Fruit fly (Drosophila melanogaster) whole organism, embryonic: ENCODE results near the gene CG7789.
A peak's percentile ranks its signal among the peaks of the same experiment; 100 is the strongest.

Experiments used
- Atf3 ChIP-seq: fragments of 200-800 bp; sonication (Bioruptor generic); optimal IDR thresholded peaks from 3 replicates; lab custom pipeline; 2016; ENCODE audit warnings: missing biosample characterization, missing genetic modification characterization
- Bdp1 ChIP-seq: fragments of 200-800 bp; sonication (Bioruptor generic); optimal IDR thresholded peaks from 3 replicates; lab custom pipeline; 2016; ENCODE audit warnings: missing biosample characterization, missing genetic modification characterization
- Blimp-1 ChIP-seq: fragments of 200-800 bp; sonication (Bioruptor generic); optimal IDR thresholded peaks from 3 replicates; lab custom pipeline; 2018; ENCODE audit warnings: missing biosample characterization, missing genetic modification characterization, mild to moderate bottlenecking, moderate library complexity, missing genetic modification reagents
- CG10462 ChIP-seq: fragments of 200-800 bp; sonication (Bioruptor generic); optimal IDR thresholded peaks from 2 replicates; lab custom pipeline; 2016; ENCODE audit warnings: missing biosample characterization, missing genetic modification characterization
- CG12769 ChIP-seq: fragments of 200-800 bp; sonication (Bioruptor generic); optimal IDR thresholded peaks from 2 replicates; lab custom pipeline; 2019; ENCODE audit warnings: missing biosample characterization, mild to moderate bottlenecking, missing genetic modification characterization, moderate library complexity
- CG13296 ChIP-seq: fragments of 200-800 bp; sonication (Bioruptor generic); optimal IDR thresholded peaks from 3 replicates; lab custom pipeline; 2018; ENCODE audit warnings: missing biosample characterization, mild to moderate bottlenecking, missing genetic modification characterization
- CG14014 ChIP-seq: fragments of 200-800 bp; sonication (Bioruptor generic); IDR thresholded peaks from 2 replicates; pipeline ENCODE4 v1.3.6; 2022; ENCODE audit warnings: missing biosample characterization, missing genetic modification characterization
- CG14965 ChIP-seq: fragments of 200-800 bp; sonication (Bioruptor generic); optimal IDR thresholded peaks from 2 replicates; lab custom pipeline; 2016; ENCODE audit warnings: missing biosample characterization, missing genetic modification characterization, borderline replicate concordance
- CG15269 ChIP-seq: fragments of 200-800 bp; sonication (Bioruptor generic); optimal IDR thresholded peaks from 2 replicates; lab custom pipeline; 2018; ENCODE audit warnings: missing biosample characterization, mild to moderate bottlenecking, missing genetic modification characterization, moderate library complexity
- CG15601 ChIP-seq: fragments of 200-800 bp; sonication (Bioruptor generic); optimal IDR thresholded peaks from 3 replicates; lab custom pipeline; 2019; ENCODE audit warnings: missing biosample characterization, mild to moderate bottlenecking, missing genetic modification characterization, moderate library complexity
- CG15696 ChIP-seq: fragments of 200-800 bp; sonication (Bioruptor generic); optimal IDR thresholded peaks from 2 replicates; lab custom pipeline; 2019; ENCODE audit warnings: missing biosample characterization, mild to moderate bottlenecking, missing genetic modification characterization, moderate library complexity
- CG17186 ChIP-seq: fragments of 200-800 bp; sonication (Bioruptor generic); optimal IDR thresholded peaks from 3 replicates; lab custom pipeline; 2017; ENCODE audit warnings: missing biosample characterization, missing genetic modification reagents, missing genetic modification characterization
- CG17802 ChIP-seq: fragments of 200-800 bp; sonication (Bioruptor generic); optimal IDR thresholded peaks from 2 replicates; lab custom pipeline; 2018; ENCODE audit warnings: missing biosample characterization, mild to moderate bottlenecking, missing genetic modification characterization, moderate library complexity
- CG18599 ChIP-seq: fragments of 200-800 bp; sonication (Bioruptor generic); optimal IDR thresholded peaks from 3 replicates; lab custom pipeline; 2017; ENCODE audit warnings: missing biosample characterization, missing genetic modification characterization, mild to moderate bottlenecking, moderate library complexity, missing genetic modification reagents
- CG2116 ChIP-seq: fragments of 200-800 bp; sonication (Bioruptor generic); optimal IDR thresholded peaks from 3 replicates; lab custom pipeline; 2018; ENCODE audit warnings: missing biosample characterization, mild to moderate bottlenecking, missing genetic modification characterization
- CG2678 ChIP-seq: fragments of 200-800 bp; sonication (Bioruptor generic); optimal IDR thresholded peaks from 3 replicates; lab custom pipeline; 2019; ENCODE audit warnings: missing biosample characterization, mild to moderate bottlenecking, missing genetic modification characterization, moderate library complexity
- CG30431 ChIP-seq: fragments of 200-800 bp; sonication (Bioruptor generic); optimal IDR thresholded peaks from 2 replicates; lab custom pipeline; 2017; ENCODE audit warnings: missing biosample characterization, missing genetic modification characterization
- CG3065 ChIP-seq: fragments of 200-800 bp; sonication (Bioruptor generic); optimal IDR thresholded peaks from 2 replicates; lab custom pipeline; 2016; ENCODE audit warnings: missing biosample characterization, missing genetic modification characterization
- CG3726 ChIP-seq: fragments of 200-800 bp; sonication (Bioruptor generic); IDR thresholded peaks from 3 replicates; pipeline ENCODE4, ENCODE4 v1.3.6; 2022; ENCODE audit warnings: missing biosample characterization, missing genetic modification characterization
- CG3995 ChIP-seq: fragments of 200-800 bp; sonication (Bioruptor generic); optimal IDR thresholded peaks from 3 replicates; lab custom pipeline; 2016; ENCODE audit warnings: missing biosample characterization, missing genetic modification characterization
- CG4282 ChIP-seq: fragments of 200-800 bp; sonication (Bioruptor generic); optimal IDR thresholded peaks from 2 replicates; lab custom pipeline; 2016; ENCODE audit warnings: missing biosample characterization, missing genetic modification characterization
- CG4360 ChIP-seq: fragments of 200-800 bp; sonication (Bioruptor generic); IDR thresholded peaks from 2 replicates; pipeline ENCODE4 v1.3.6; 2022; ENCODE audit warnings: missing biosample characterization, missing genetic modification characterization
- CG5245 ChIP-seq: fragments of 200-800 bp; sonication (Bioruptor generic); optimal IDR thresholded peaks from 3 replicates; lab custom pipeline; 2016; ENCODE audit warnings: missing biosample characterization, missing genetic modification characterization
- CG8089 ChIP-seq: fragments of 200-800 bp; sonication (Bioruptor generic); optimal IDR thresholded peaks from 3 replicates; lab custom pipeline; 2016; ENCODE audit warnings: missing biosample characterization, missing genetic modification characterization
- CTCF ChIP-seq: fragments of 200-800 bp; sonication (Bioruptor generic); optimal IDR thresholded peaks from 2 replicates; lab custom pipeline; 2017; ENCODE audit warnings: missing biosample characterization, mild to moderate bottlenecking, missing genetic modification characterization, moderate library complexity
- H2.0 ChIP-seq: fragments of 200-800 bp; sonication (Bioruptor generic); IDR thresholded peaks from 2 replicates; pipeline ENCODE4 v1.3.6; 2022; ENCODE audit warnings: missing biosample characterization, missing genetic modification characterization
- HLH3B ChIP-seq: fragments of 200-800 bp; sonication (Bioruptor generic); IDR thresholded peaks from 2 replicates; pipeline ENCODE4 v1.3.6; 2022; ENCODE audit warnings: missing biosample characterization, missing genetic modification characterization
- Kr ChIP-seq: fragments of 200-800 bp; sonication (Bioruptor generic); optimal IDR thresholded peaks from 2 replicates; lab custom pipeline; 2017; ENCODE audit warnings: missing biosample characterization, mild to moderate bottlenecking, missing genetic modification characterization
- Lhr ChIP-seq: fragments of 200-800 bp; sonication (Bioruptor generic); optimal IDR thresholded peaks from 3 replicates; lab custom pipeline; 2017; ENCODE audit warnings: mild to moderate bottlenecking, missing biosample characterization, missing genetic modification reagents, missing genetic modification characterization
- Lpt ChIP-seq: fragments of >200 bp; optimal IDR thresholded peaks from 2 replicates; lab custom pipeline; 2018; ENCODE audit warnings: missing biosample characterization, missing genetic modification characterization
- Myb ChIP-seq: fragments of 200-800 bp; sonication (Bioruptor generic); optimal IDR thresholded peaks from 2 replicates; lab custom pipeline; 2016; ENCODE audit warnings: missing biosample characterization, missing genetic modification characterization
- NC2α ChIP-seq: fragments of 200-800 bp; sonication (Bioruptor generic); optimal IDR thresholded peaks from 2 replicates; lab custom pipeline; 2016; ENCODE audit warnings: missing biosample characterization, missing genetic modification characterization
- Neu2 ChIP-seq: fragments of 200-800 bp; sonication (Bioruptor generic); optimal IDR thresholded peaks from 3 replicates; lab custom pipeline; 2016; ENCODE audit warnings: missing biosample characterization, missing genetic modification characterization, borderline replicate concordance
- Rx ChIP-seq: fragments of 200-800 bp; sonication (Bioruptor generic); IDR thresholded peaks from 2 replicates; pipeline ENCODE4 v1.3.6; 2022; ENCODE audit warnings: missing biosample characterization, missing genetic modification characterization
- Scr ChIP-seq: fragments of 200-800 bp; sonication (Bioruptor generic); IDR thresholded peaks from 2 replicates; pipeline ENCODE4 v1.3.6; 2022; ENCODE audit warnings: missing biosample characterization, missing genetic modification characterization; ENCODE audit not compliant: partially characterized antibody
- Side ChIP-seq: fragments of 200-800 bp; sonication (Bioruptor generic); optimal IDR thresholded peaks from 2 replicates; lab custom pipeline; 2016; ENCODE audit warnings: missing biosample characterization, missing genetic modification characterization
- Spps ChIP-seq: fragments of 200-800 bp; sonication (Bioruptor generic); optimal IDR thresholded peaks from 2 replicates; lab custom pipeline; 2018; ENCODE audit warnings: missing biosample characterization, mild to moderate bottlenecking, missing genetic modification characterization
- Tbp ChIP-seq: fragments of >200 bp; optimal IDR thresholded peaks from 2 replicates; lab custom pipeline; 2018; ENCODE audit warnings: missing biosample characterization, missing genetic modification characterization
- YL-1 ChIP-seq: fragments of 200-800 bp; sonication (Bioruptor generic); optimal IDR thresholded peaks from 3 replicates; lab custom pipeline; 2017; ENCODE audit warnings: missing biosample characterization, mild to moderate bottlenecking, missing genetic modification characterization
- al ChIP-seq: fragments of 200-800 bp; sonication (Bioruptor generic); IDR thresholded peaks from 2 replicates; pipeline ENCODE4 v1.3.6; 2022; ENCODE audit warnings: missing biosample characterization, missing genetic modification characterization
- bab2 ChIP-seq: fragments of 200-800 bp; sonication (Bioruptor generic); optimal IDR thresholded peaks from 2 replicates; lab custom pipeline; 2016; ENCODE audit warnings: missing biosample characterization, missing genetic modification characterization
- br ChIP-seq: fragments of >200 bp; optimal IDR thresholded peaks from 2 replicates; lab custom pipeline; 2017
- cg ChIP-seq: fragments of 200-800 bp; sonication (Bioruptor generic); optimal IDR thresholded peaks from 3 replicates; lab custom pipeline; 2019; ENCODE audit warnings: missing biosample characterization, mild to moderate bottlenecking, missing genetic modification characterization, moderate library complexity
- gce ChIP-seq: fragments of 200-800 bp; sonication (Bioruptor generic); IDR thresholded peaks from 3 replicates; pipeline ENCODE4 v1.3.6; 2022; ENCODE audit warnings: missing biosample characterization, missing genetic modification characterization
- grn ChIP-seq: fragments of 200-800 bp; sonication (Bioruptor generic); optimal IDR thresholded peaks from 3 replicates; lab custom pipeline; 2017; ENCODE audit warnings: missing biosample characterization, missing genetic modification characterization
- hkb ChIP-seq, 2 experiments: fragments of 200-800 bp in 1 of 2; fragments of >200 bp in 1 of 2; sonication (Bioruptor generic) in 1 of 2; IDR thresholded peaks in 1 of 2; optimal IDR thresholded peaks in 1 of 2; 2 replicates each; pipeline versions ENCODE4 v1.3.6 to Lab custom; 2017 to 2022; ENCODE audit warnings: missing biosample characterization in 1 of 2, missing genetic modification characterization in 1 of 2
- insv ChIP-seq, 2 experiments: fragments of 200-800 bp; sonication (Bioruptor generic); optimal IDR thresholded peaks; 3 replicates each; lab custom pipeline; 2016 to 2018; ENCODE audit warnings: missing biosample characterization in 2 of 2, missing genetic modification characterization in 2 of 2
- inv ChIP-seq: fragments of 200-800 bp; sonication (Bioruptor generic); IDR thresholded peaks from 2 replicates; pipeline ENCODE4 v1.3.6; 2022; ENCODE audit warnings: missing biosample characterization, missing genetic modification characterization; ENCODE audit not compliant: partially characterized antibody
- ranshi ChIP-seq: fragments of 200-800 bp; sonication (Bioruptor generic); IDR thresholded peaks from 2 replicates; pipeline ENCODE4 v1.3.6; 2022; ENCODE audit warnings: missing biosample characterization, missing genetic modification characterization
- ro ChIP-seq: fragments of 200-800 bp; sonication (Bioruptor generic); IDR thresholded peaks from 2 replicates; pipeline ENCODE4 v1.3.6; 2022; ENCODE audit warnings: missing biosample characterization, missing genetic modification characterization
- tup ChIP-seq: fragments of 200-800 bp; sonication (Bioruptor generic); optimal IDR thresholded peaks from 2 replicates; lab custom pipeline; 2016; ENCODE audit warnings: missing biosample characterization, mild to moderate bottlenecking, missing genetic modification characterization, moderate library complexity
- wor ChIP-seq: fragments of 200-800 bp; sonication (Bioruptor generic); IDR thresholded peaks from 2 replicates; pipeline ENCODE4 v1.3.6; 2022; ENCODE audit warnings: missing biosample characterization, missing genetic modification characterization

CG7789 gene

dm6 chr3R:29771645-29772089 lies 31.3 kb upstream of the CG7789 start (continued):
- TF ChIP-seq CG15696 (tag; lab: Kevin White, UChicago) (no peak), CG8089 (GFP tag; lab: Kevin White, UChicago) (no peak), hkb (optimal IDR thresholded peaks at IDR 0.05; lab: Kevin White, UChicago) (no peak), hkb (GFP tag; IDR thresholded peaks at IDR 0.05; lab: Robert Waterston, UW) (0 out of 2 replicates have a peak, but pooled peaks have one; percentile 18), CG18599 (GFP tag; lab: Kevin White, UChicago) (no peak), ranshi (no peak; the same call in 1 of the 2 replicates), CG17802 (tag; lab: Kevin White, UChicago) (no peak), CG12769 (tag; lab: Kevin White, UChicago) (peak; percentile 47), grn (peak; percentile 86), Bdp1 (GFP tag; lab: Kevin White, UChicago) (no peak), CG4282 (GFP tag; lab: Kevin White, UChicago) (no peak), CG2116 (GFP tag; lab: Kevin White, UChicago) (no peak), Kr (GFP tag; lab: Kevin White, UChicago) (no peak), Rx (no peak), CG17186 (no peak), NC2α (GFP tag; lab: Kevin White, UChicago) (no peak), CG15269 (tag; lab: Kevin White, UChicago) (peak; percentile 24), insv (GFP tag; optimal IDR thresholded peaks at IDR 0.05; lab: Kevin White, UChicago) (peak in 1 of 2 experiments; percentile 65), Atf3 (GFP tag; lab: Kevin White, UChicago) (peak; percentile 11), Neu2 (GFP tag; lab: Kevin White, UChicago) (no peak), CG3065 (GFP tag; lab: Kevin White, UChicago) (no peak), Spps (tag; lab: Kevin White, UChicago) (no peak), CTCF (GFP tag; lab: Kevin White, UChicago) (no peak), CG2678 (tag; lab: Kevin White, UChicago) (no peak), Lhr (no peak), CG15601 (peak; percentile 38), Blimp-1 (GFP tag; lab: Kevin White, UChicago) (no peak), HLH3B (GFP tag; lab: Robert Waterston, UW) (peak; percentile 30; the same call in 1 of the 2 replicates), gce (GFP tag; lab: Robert Waterston, UW) (0 out of 3 replicates have a peak, but pooled peaks have one; percentile 38), CG13296 (GFP tag; lab: Kevin White, UChicago) (no peak), CG3726 (GFP tag; lab: Robert Waterston, UW) (no peak), CG4360 (GFP tag; lab: Robert Waterston, UW) (peak; percentile 27; the same call in 1 of the 2 replicates), br (no peak), ro (GFP tag; lab: Robert Waterston, UW) (no peak), Tbp (no peak), al (GFP tag; lab: Robert Waterston, UW) (no peak), CG3995 (GFP tag; lab: Kevin White, UChicago) (no peak), CG14965 (GFP tag; lab: Kevin White, UChicago) (no peak), CG10462 (no peak), CG5245 (GFP tag; lab: Kevin White, UChicago) (no peak), CG30431 (GFP tag; lab: Kevin White, UChicago) (no peak), Lpt (GFP tag; lab: Kevin White, UChicago) (no peak), CG14014 (GFP tag; lab: Robert Waterston, UW) (no peak; the same call in 1 of the 2 replicates), cg (GFP tag; lab: Kevin White, UChicago) (peak; percentile 77), Side (no peak), Myb (GFP tag; lab: Kevin White, UChicago) (no peak), H2.0 (GFP tag; lab: Robert Waterston, UW) (no peak), inv (GFP tag; lab: Robert Waterston, UW) (peak; percentile 33; the same call in 1 of the 2 replicates), bab2 (GFP tag; lab: Kevin White, UChicago) (no peak), tup (GFP tag; lab: Kevin White, UChicago) (no peak), YL-1 (no peak), wor (no peak), Scr (GFP tag; lab: Robert Waterston, UW) (peak; percentile 55)
